Worm (Caenorhabditis elegans) whole organism, L1 larva: ENCODE results near the gene snb-7.

Source experiments
- aha-1 ChIP-seq: fragments of 150-350 bp; optimal IDR thresholded peaks from 2 replicates; lab custom pipeline; 2014; ENCODE audit warnings: missing biosample characterization, missing genetic modification characterization
- ama-1 ChIP-seq: fragments of 150-350 bp; optimal IDR thresholded peaks from 2 replicates; lab custom pipeline; 2014
- ceh-88 ChIP-seq: fragments of 200-800 bp; sonication (Bioruptor generic); IDR thresholded peaks from 2 replicates; pipeline ENCODE4 v1.3.6; 2022; ENCODE audit warnings: missing genetic modification characterization, missing compliant biosample characterization
- ces-1 ChIP-seq: fragments of 150-350 bp; optimal IDR thresholded peaks from 2 replicates; lab custom pipeline; 2014; ENCODE audit warnings: missing biosample characterization, missing genetic modification reagents, missing genetic modification characterization
- lin-13 ChIP-seq: fragments of 150-350 bp; optimal IDR thresholded peaks from 2 replicates; lab custom pipeline; 2014; ENCODE audit warnings: missing biosample characterization, missing genetic modification reagents, missing genetic modification characterization
- lin-35 ChIP-seq, 2 experiments: fragments of 150-350 bp; optimal IDR thresholded peaks; 2 replicates each; lab custom pipeline; 2014; ENCODE audit warnings: missing biosample characterization in 2 of 2, missing genetic modification characterization in 2 of 2, missing genetic modification reagents in 2 of 2
- snpc-4 ChIP-seq: fragments of 150-350 bp; optimal IDR thresholded peaks from 2 replicates; lab custom pipeline; 2014; ENCODE audit warnings: missing biosample characterization, missing genetic modification characterization
- ztf-11 ChIP-seq, 2 experiments: sonication (generic microtip); optimal IDR thresholded peaks; 2 replicates each; lab custom pipeline; 2016 to 2017; ENCODE audit warnings: missing genetic modification characterization in 2 of 2, missing biosample characterization in 1 of 2, missing compliant biosample characterization in 1 of 2
- ztf-4 ChIP-seq: fragments of 150-350 bp; optimal IDR thresholded peaks from 2 replicates; lab custom pipeline; 2014; ENCODE audit warnings: missing biosample characterization, missing genetic modification characterization

DNA sequence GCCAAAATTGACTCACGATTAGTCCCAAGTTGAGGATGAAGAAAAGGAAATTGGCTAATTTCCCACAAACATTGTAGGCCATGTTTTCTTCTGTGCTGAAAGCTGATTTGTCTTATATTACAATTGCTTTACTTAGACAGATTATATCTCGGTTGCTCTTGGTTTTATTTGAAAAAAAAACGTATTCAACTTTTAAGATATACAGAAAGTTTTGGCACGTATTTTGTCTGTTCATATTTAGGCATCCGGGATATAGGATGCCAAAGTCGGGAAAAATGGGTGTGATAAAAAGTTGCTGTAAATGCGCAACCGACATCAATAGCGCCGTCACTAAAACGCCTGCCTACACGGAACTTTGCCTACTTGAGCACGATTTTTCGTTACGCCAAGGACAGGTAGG lies 40.5 kb upstream of the snb-7 start, which contains the start of gene tsp-4:
- TF ChIP-seq lin-35 (GFP tag; optimal IDR thresholded peaks at IDR 0.05; lab: Kevin White, UChicago) (no peak), ztf-4 (tag; lab: Kevin White, UChicago) (no peak), ama-1 (no peak), ztf-11 (tag; optimal IDR thresholded peaks at IDR 0.05; lab: Kevin White, UChicago) (no peak), snpc-4 (tag; lab: Kevin White, UChicago) (no peak), aha-1 (tag; lab: Kevin White, UChicago) (no peak), ces-1 (GFP tag; lab: Kevin White, UChicago) (no peak), lin-13 (GFP tag; lab: Kevin White, UChicago) (no peak), ceh-88 (GFP tag; lab: Robert Waterston, UW) (no peak)
